Worm (Caenorhabditis elegans): ENCODE results near the gene F35C11.7.

Gene F35C11.7

DNA sequence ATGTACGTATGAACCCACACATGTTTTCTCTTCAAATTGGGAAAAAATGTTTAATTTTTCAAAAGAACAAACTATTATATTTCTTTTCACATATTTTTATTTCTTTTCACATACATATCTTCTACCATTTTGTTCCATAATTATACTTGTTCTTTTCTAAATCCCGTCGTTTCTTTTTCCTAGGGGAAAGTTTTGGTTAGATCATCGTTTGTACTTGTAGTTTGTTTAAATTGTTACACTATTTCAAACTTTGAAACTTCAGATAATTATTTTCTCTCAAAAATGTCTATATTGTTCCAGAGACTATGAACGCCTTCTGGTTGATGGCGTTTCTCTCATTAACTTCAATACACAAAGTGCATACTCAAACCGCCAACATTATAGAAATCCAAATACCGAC, at the start of gene F35C11.7:
Gene F35C11.7 (plus strand): TSS at position 301 of the 400 bp plus-strand sequence.
- TF ChIP-seq sea-1 (GFP tag; conservative IDR thresholded peaks at IDR 0.05): no peak
- TF ChIP-seq hnd-1 (tag; optimal IDR thresholded peaks at IDR 0.05): no peak
- no peak for TF ChIP-seq tbx-11 (GFP tag; IDR thresholded peaks at IDR 0.05)
- TF ChIP-seq ama-1 (optimal IDR thresholded peaks at IDR 0.05): no peak
- no peak for TF ChIP-seq ets-7 (tag; optimal IDR thresholded peaks at IDR 0.05)
- no peak for TF ChIP-seq ceh-36 (tag; optimal IDR thresholded peaks at IDR 0.05)
- no peak for TF ChIP-seq tra-4 (tag; optimal IDR thresholded peaks at IDR 0.05)
- TF ChIP-seq scrt-1 (GFP tag; IDR thresholded peaks at IDR 0.05): no peak
- no peak for TF ChIP-seq flt-1 (GFP tag; IDR thresholded peaks at IDR 0.05)
- TF ChIP-seq hmbx-1 (tag; optimal IDR thresholded peaks at IDR 0.05): no peak
- no peak for TF ChIP-seq ceh-13 (GFP tag; optimal IDR thresholded peaks at IDR 0.05)
- no peak for TF ChIP-seq pes-1 (GFP tag; IDR thresholded peaks at IDR 0.05)
- no peak for TF ChIP-seq hmg-4 (GFP tag; optimal IDR thresholded peaks at IDR 0.05)
- no peak for TF ChIP-seq F13C5.2 (tag; optimal IDR thresholded peaks at IDR 0.05)
- no peak for TF ChIP-seq B0310.2 (tag; optimal IDR thresholded peaks at IDR 0.05)
- no peak for TF ChIP-seq aly-1 (tag; optimal IDR thresholded peaks at IDR 0.05)

DNA sequence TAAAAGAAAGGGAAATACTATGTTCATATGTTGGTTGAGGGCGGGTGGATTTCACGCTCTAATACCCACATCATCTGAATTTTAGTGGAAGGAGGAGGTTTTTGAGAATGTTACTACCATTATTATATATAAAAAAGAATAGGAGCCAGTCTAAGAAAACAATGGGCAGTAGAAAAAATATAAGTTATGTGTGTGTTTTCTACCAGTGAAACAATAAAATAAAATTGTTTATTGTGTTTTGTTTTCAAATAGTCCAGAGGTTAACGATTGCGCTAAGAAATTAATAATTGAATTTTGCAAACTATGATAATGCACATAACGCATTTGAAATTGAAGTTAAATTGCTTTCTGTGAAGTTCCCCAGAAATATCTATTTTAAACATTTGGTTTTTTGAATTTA, 46.6 kb upstream of the F35C11.7 start, which contains the start of gene M110.8:
Gene M110.8 (minus strand): TSS at position 101 of the 400 bp plus-strand sequence.
- no peak for TF ChIP-seq F13C5.2 (tag; optimal IDR thresholded peaks at IDR 0.05)
- no peak for TF ChIP-seq B0310.2 (tag; optimal IDR thresholded peaks at IDR 0.05)

DNA sequence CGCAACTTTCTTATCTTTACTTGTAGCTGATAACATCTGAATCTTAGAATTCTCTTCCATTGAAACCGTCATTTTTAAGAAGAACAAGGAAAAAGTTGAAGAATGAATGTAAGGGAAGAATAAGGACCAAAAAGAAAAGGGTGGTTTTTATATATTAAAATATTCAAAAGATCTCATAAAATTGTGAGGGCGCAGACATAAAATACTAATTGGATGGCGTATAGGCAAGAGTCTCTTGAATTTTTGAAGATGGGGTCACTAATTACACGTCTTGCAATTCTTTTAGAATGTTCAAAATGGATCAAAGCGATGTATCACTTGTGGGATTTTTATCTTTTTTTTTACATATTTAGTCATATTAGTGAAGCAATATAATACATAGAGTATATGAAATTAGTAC, 43.4 kb upstream of the F35C11.7 start, which contains the start of gene twk-3:
Gene twk-3 (minus strand): TSS at position 101 of the 400 bp plus-strand sequence.
- TF ChIP-seq sea-1 (GFP tag; conservative IDR thresholded peaks at IDR 0.05): no peak
- TF ChIP-seq tra-4 (tag; optimal IDR thresholded peaks at IDR 0.05): no peak
- no peak for TF ChIP-seq flt-1 (GFP tag; IDR thresholded peaks at IDR 0.05)
- no peak for TF ChIP-seq ets-7 (tag; optimal IDR thresholded peaks at IDR 0.05)
- TF ChIP-seq hmg-4 (GFP tag; optimal IDR thresholded peaks at IDR 0.05): no peak
- TF ChIP-seq aly-1 (tag; optimal IDR thresholded peaks at IDR 0.05): no peak

DNA sequence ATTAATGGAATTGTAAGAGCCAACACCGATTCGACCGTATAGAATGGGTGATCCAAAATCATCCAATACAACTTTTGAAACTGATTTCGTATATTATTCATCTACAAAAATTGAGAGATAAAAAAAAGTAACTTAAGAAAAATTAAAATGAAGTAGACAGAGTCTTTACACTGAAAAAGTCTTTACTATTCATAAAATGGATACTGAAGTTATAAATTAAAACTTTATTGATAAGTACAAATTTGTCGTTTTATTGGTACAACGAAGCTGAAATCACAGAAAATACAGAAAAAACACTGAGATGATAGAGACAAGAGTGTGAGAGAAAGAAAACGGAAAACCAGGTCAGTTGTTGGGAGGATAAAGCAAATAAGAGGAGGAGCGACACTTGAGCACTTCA, 41.7 kb upstream of the F35C11.7 start, which contains the start of gene M110.10:
Gene M110.10 (minus strand): TSS at position 101 of the 400 bp plus-strand sequence.
- TF ChIP-seq flt-1 (GFP tag; IDR thresholded peaks at IDR 0.05): no peak
- TF ChIP-seq hmbx-1 (tag; optimal IDR thresholded peaks at IDR 0.05): no peak
- no peak for TF ChIP-seq pes-1 (GFP tag; IDR thresholded peaks at IDR 0.05)
- no peak for TF ChIP-seq ets-7 (tag; optimal IDR thresholded peaks at IDR 0.05)
- TF ChIP-seq tbx-37 (GFP tag; conservative IDR thresholded peaks at IDR 0.05): no peak
- TF ChIP-seq scrt-1 (GFP tag; IDR thresholded peaks at IDR 0.05): no peak
- no peak for TF ChIP-seq hmg-4 (GFP tag; optimal IDR thresholded peaks at IDR 0.05)
- no peak for TF ChIP-seq ama-1 (optimal IDR thresholded peaks at IDR 0.05)
- TF ChIP-seq aly-1 (tag; optimal IDR thresholded peaks at IDR 0.05): no peak
- TF ChIP-seq ceh-36 (tag; optimal IDR thresholded peaks at IDR 0.05): no peak
- no peak for TF ChIP-seq F13C5.2 (tag; optimal IDR thresholded peaks at IDR 0.05)
- TF ChIP-seq tra-4 (tag; optimal IDR thresholded peaks at IDR 0.05): no peak
- no peak for TF ChIP-seq sea-1 (GFP tag; conservative IDR thresholded peaks at IDR 0.05)
- no peak for TF ChIP-seq hnd-1 (tag; optimal IDR thresholded peaks at IDR 0.05)

DNA sequence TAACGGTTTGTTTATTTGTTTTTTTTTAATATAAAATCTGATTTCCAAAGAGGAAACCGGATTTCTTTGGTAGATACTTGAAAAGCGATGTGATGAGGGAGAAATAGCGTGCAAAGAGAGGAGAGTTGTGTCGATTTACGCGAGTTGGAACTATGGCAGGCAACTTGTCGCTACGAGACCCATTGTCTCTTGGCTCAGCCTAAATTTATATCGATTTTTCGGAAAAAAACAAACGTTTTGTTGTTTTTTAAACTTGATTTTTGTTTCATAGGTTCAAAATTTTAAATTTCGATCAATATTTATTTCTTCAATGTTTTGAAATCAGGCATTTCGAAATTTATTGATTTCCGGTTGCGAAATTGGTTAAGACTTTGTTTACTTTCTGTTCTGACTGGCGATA, 39.7 kb upstream of the F35C11.7 start, which contains the start of gene M110.3:
Gene M110.3 (minus strand): TSS at position 184 of the 400 bp plus-strand sequence.
- no peak for TF ChIP-seq tra-4 (tag; optimal IDR thresholded peaks at IDR 0.05)
- TF ChIP-seq ceh-36 (tag; optimal IDR thresholded peaks at IDR 0.05): no peak
- TF ChIP-seq sea-1 (GFP tag; conservative IDR thresholded peaks at IDR 0.05): no peak

DNA sequence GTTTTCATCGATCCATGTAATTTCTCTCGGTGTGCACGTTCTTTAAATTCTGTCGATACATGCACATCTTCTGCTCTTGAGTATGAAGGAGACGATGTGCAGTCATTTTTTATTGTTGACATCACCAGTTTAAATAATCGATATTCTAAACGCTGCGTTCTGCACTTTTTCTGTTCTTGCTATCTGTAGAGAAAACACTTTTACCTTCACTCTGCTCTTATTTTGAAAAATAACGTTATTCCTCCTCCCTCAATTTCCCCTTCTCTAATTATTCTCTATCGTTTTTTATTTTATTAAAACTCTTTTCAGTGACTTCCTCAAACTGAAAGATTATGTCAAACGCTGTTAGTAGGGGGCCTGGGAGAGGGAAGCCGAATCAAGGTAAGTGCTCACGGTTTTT, 39.2 kb upstream of the F35C11.7 start, which contains the start of gene ifg-1:
Gene ifg-1 (plus strand): TSS at position 301 of the 400 bp plus-strand sequence.
- no peak for TF ChIP-seq ama-1 (optimal IDR thresholded peaks at IDR 0.05)
- no peak for TF ChIP-seq flt-1 (GFP tag; IDR thresholded peaks at IDR 0.05)
- TF ChIP-seq tra-4 (tag; optimal IDR thresholded peaks at IDR 0.05): no peak
- TF ChIP-seq F13C5.2 (tag; optimal IDR thresholded peaks at IDR 0.05): no peak
- no peak for TF ChIP-seq hmg-4 (GFP tag; optimal IDR thresholded peaks at IDR 0.05)
- no peak for TF ChIP-seq hmbx-1 (tag; optimal IDR thresholded peaks at IDR 0.05)
- TF ChIP-seq B0310.2 (tag; optimal IDR thresholded peaks at IDR 0.05): no peak

DNA sequence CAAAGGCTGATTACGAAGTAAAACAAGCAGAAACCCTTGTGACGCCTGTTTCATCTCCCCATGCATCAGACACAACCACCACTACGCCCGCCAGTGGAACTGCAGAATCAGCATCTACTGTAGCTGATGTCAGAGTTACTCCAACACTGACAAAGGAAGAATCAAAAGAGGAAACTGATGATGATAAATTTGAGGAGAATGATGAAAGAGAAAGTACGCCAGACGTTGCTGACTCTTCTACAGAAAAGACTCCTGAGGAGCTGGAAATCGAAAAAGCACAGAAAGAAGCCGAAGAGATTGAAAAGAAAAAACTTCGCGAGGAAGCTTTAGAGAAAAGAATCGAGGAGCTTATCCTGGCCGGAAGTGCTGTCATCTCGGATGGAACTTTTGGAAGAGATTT, 37.8 kb upstream of the F35C11.7 start:
- TF ChIP-seq flt-1 (GFP tag; IDR thresholded peaks at IDR 0.05): no peak
- no peak for TF ChIP-seq hnd-1 (tag; optimal IDR thresholded peaks at IDR 0.05)
- no peak for TF ChIP-seq hmbx-1 (tag; optimal IDR thresholded peaks at IDR 0.05)
- TF ChIP-seq scrt-1 (GFP tag; IDR thresholded peaks at IDR 0.05): no peak
- TF ChIP-seq B0310.2 (tag; optimal IDR thresholded peaks at IDR 0.05): no peak
- TF ChIP-seq ceh-36 (tag; optimal IDR thresholded peaks at IDR 0.05): no peak
- TF ChIP-seq hmg-4 (GFP tag; optimal IDR thresholded peaks at IDR 0.05): no peak
- TF ChIP-seq aly-1 (tag; optimal IDR thresholded peaks at IDR 0.05): no peak
- no peak for TF ChIP-seq ama-1 (optimal IDR thresholded peaks at IDR 0.05)
- no peak for TF ChIP-seq F13C5.2 (tag; optimal IDR thresholded peaks at IDR 0.05)
- TF ChIP-seq tra-4 (tag; optimal IDR thresholded peaks at IDR 0.05): no peak
- no peak for TF ChIP-seq ets-7 (tag; optimal IDR thresholded peaks at IDR 0.05)
- TF ChIP-seq pes-1 (GFP tag; IDR thresholded peaks at IDR 0.05): no peak
- TF ChIP-seq sea-1 (GFP tag; conservative IDR thresholded peaks at IDR 0.05): no peak
- no peak for TF ChIP-seq ceh-13 (GFP tag; optimal IDR thresholded peaks at IDR 0.05)
- no peak for TF ChIP-seq tbx-37 (GFP tag; conservative IDR thresholded peaks at IDR 0.05)

DNA sequence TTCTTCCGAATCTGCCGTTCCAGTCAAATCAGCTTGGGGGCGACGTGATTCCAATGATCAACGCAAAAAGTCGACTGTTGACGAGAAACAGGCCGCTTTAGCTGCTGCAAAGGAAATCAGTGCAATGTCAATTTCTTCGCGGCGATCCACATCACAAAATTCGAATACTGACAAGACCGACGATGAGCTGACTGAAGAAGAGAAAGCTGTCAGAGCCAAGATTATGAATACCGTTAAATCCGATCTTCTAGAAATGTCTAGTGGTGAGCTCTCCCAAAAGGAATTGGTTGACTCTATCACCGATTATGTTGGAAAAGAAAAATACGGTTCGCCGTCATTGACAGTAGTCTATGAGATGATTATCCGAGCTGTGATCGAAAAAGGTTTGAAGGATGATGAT, 35.8 kb upstream of the F35C11.7 start:
- TF ChIP-seq flt-1 (GFP tag; IDR thresholded peaks at IDR 0.05) (no peak), tra-4 (tag; optimal IDR thresholded peaks at IDR 0.05) (no peak), F13C5.2 (tag; optimal IDR thresholded peaks at IDR 0.05) (no peak), ets-7 (tag; optimal IDR thresholded peaks at IDR 0.05) (no peak), scrt-1 (GFP tag; IDR thresholded peaks at IDR 0.05) (no peak), pes-1 (GFP tag; IDR thresholded peaks at IDR 0.05) (no peak), B0310.2 (tag; optimal IDR thresholded peaks at IDR 0.05) (no peak), aly-1 (tag; optimal IDR thresholded peaks at IDR 0.05) (no peak), ceh-13 (GFP tag; optimal IDR thresholded peaks at IDR 0.05) (no peak), tbx-11 (GFP tag; IDR thresholded peaks at IDR 0.05) (no peak), ceh-36 (tag; optimal IDR thresholded peaks at IDR 0.05) (no peak), hnd-1 (tag; optimal IDR thresholded peaks at IDR 0.05) (no peak)
